Fruit fly (Drosophila melanogaster): ENCODE results near the gene CG33630.

The CG33630 gene

dm6 chr3R:10052695-10053382 lies 9.6 kb upstream of the CG33630 start, which contains the start of the genes Fancl and Npc2e:
Gene Fancl, minus strand, starts transcription at chr3R:10052869.
Gene Npc2e, plus strand, starts transcription at chr3R:10053332.
- TF ChIP-seq Scr (GFP tag; IDR thresholded peaks at IDR 0.05; ENCODE audit: partially characterized antibody) (peak; percentile 46; the same call in 1 of the 2 replicates), CG11696 (GFP tag; IDR thresholded peaks at IDR 0.05) (no peak), HLH4C (GFP tag; IDR thresholded peaks at IDR 0.05; ENCODE audit: partially characterized antibody) (0 out of 3 replicates have a peak, but pooled peaks have one; percentile 47), Lhr (GFP tag; optimal IDR thresholded peaks at IDR 0.05) (peak; percentile 6), sens (GFP tag) (peak; percentile 16), amos (GFP tag; IDR thresholded peaks at IDR 0.05; ENCODE audit: partially characterized antibody) (0 out of 2 replicates have a peak, but pooled peaks have one; percentile 24), Myb (GFP tag; optimal IDR thresholded peaks at IDR 0.05) (peak; percentile 29), Doc3 (GFP tag; IDR thresholded peaks at IDR 0.05; ENCODE audit: partially characterized antibody) (0 out of 3 replicates have a peak, but pooled peaks have one; percentile 42), Dref (GFP tag; IDR thresholded peaks at IDR 0.05) (peak; percentile 69), nerfin-2 (GFP tag; IDR thresholded peaks at IDR 0.05; ENCODE audit: partially characterized antibody) (peak; percentile 46; the same call in 1 of the 2 replicates), stwl (tag; optimal IDR thresholded peaks at IDR 0.05) (peak; percentile 44), Hsf (GFP tag; optimal IDR thresholded peaks at IDR 0.05) (no peak), CG13287 (GFP tag; IDR thresholded peaks at IDR 0.05; ENCODE audit: partially characterized antibody) (peak; percentile 68), Dbx (GFP tag; IDR thresholded peaks at IDR 0.05) (0 out of 3 replicates have a peak, but pooled peaks have one; percentile 16), CG8765 (GFP tag; IDR thresholded peaks at IDR 0.05) (no peak), Hey (tag; optimal IDR thresholded peaks at IDR 0.05) (peak; percentile 54), CG8089 (GFP tag; optimal IDR thresholded peaks at IDR 0.05) (no peak), CG14667 (GFP tag; IDR thresholded peaks at IDR 0.05) (no peak), Sry-δ (GFP tag; optimal IDR thresholded peaks at IDR 0.05) (peak; percentile 79), Med (GFP tag) (peak; percentile 2), BEAF-32 (GFP tag; optimal IDR thresholded peaks at IDR 0.05) (peak; percentile 45), E2f2 (GFP tag; IDR thresholded peaks at IDR 0.05) (peak; percentile 92), ara (GFP tag; IDR thresholded peaks at IDR 0.05) (no peak), pzg (GFP tag; optimal IDR thresholded peaks at IDR 0.05) (peak; percentile 29), grn (GFP tag; optimal IDR thresholded peaks at IDR 0.05) (peak; percentile 37), CG2116 (GFP tag; optimal IDR thresholded peaks at IDR 0.05) (peak; percentile 35), Bgb (GFP tag; IDR thresholded peaks at IDR 0.05; ENCODE audit: partially characterized antibody) (peak; percentile 30; the same call in 1 of the 2 replicates), CG16813 (GFP tag; IDR thresholded peaks at IDR 0.05; ENCODE audit: partially characterized antibody) (peak; percentile 44; the same call in 1 of the 3 replicates), exex (tag; optimal IDR thresholded peaks at IDR 0.05) (peak; percentile 16), gem (tag; optimal IDR thresholded peaks at IDR 0.05) (no peak), Dll (GFP tag; IDR thresholded peaks at IDR 0.05; ENCODE audit: partially characterized antibody) (peak; percentile 67; the same call in 3 of the 4 replicates), Dp (GFP tag; optimal IDR thresholded peaks at IDR 0.05) (peak; percentile 84), phol (tag; optimal IDR thresholded peaks at IDR 0.05) (peak; percentile 80), HmgD (GFP tag; optimal IDR thresholded peaks at IDR 0.05) (peak; percentile 1), ranshi (GFP tag; IDR thresholded peaks at IDR 0.05) (0 out of 2 replicates have a peak, but pooled peaks have one; percentile 20), NK7.1 (GFP tag; optimal IDR thresholded peaks at IDR 0.05) (no peak), nom (GFP tag; optimal IDR thresholded peaks at IDR 0.05) (no peak)

- TF ChIP-seq CG12219 (GFP tag; optimal IDR thresholded peaks at IDR 0.05) (peak; percentile 45), CG18476 (GFP tag; optimal IDR thresholded peaks at IDR 0.05) (no peak), Hmr (GFP tag; optimal IDR thresholded peaks at IDR 0.05) (peak; percentile 7), NfI (GFP tag; optimal IDR thresholded peaks at IDR 0.05) (peak; percentile 45), Fer3 (tag; optimal IDR thresholded peaks at IDR 0.05) (peak; percentile 13), CG17385 (GFP tag; optimal IDR thresholded peaks at IDR 0.05) (peak; percentile 18), CG7987 (GFP tag; optimal IDR thresholded peaks at IDR 0.05) (peak; percentile 0), Sox100B (GFP tag; optimal IDR thresholded peaks at IDR 0.05) (peak; percentile 9), Asciz (GFP tag; optimal IDR thresholded peaks at IDR 0.05) (peak; percentile 32), Ets65A (GFP tag) (peak; percentile 8), Med (GFP tag) (peak; percentile 76), CG3281 (GFP tag; optimal IDR thresholded peaks at IDR 0.05) (peak; percentile 43), Rfx (GFP tag; IDR thresholded peaks at IDR 0.05) (0 out of 2 replicates have a peak, but pooled peaks have one; percentile 5)
Observed at dm6 chr3R:10053559-10053958, 8.9 kb upstream of the CG33630 start.

All from whole organism, embryonic.